Worm (Caenorhabditis elegans) whole organism, L2 larva: ENCODE data around the gene gly-7.
A peak's percentile ranks its signal among the peaks of the same experiment; 100 is the strongest.

Experiments used
- C34F6.9 ChIP-seq: fragments of 150-350 bp; optimal IDR thresholded peaks from 2 replicates; lab custom pipeline; 2014; ENCODE audit warnings: missing biosample characterization, missing genetic modification characterization
- R02D3.7 ChIP-seq: fragments of 150-350 bp; optimal IDR thresholded peaks from 2 replicates; lab custom pipeline; 2014; ENCODE audit warnings: missing biosample characterization, missing genetic modification characterization
- Y55F3AM.14 ChIP-seq: fragments of 200-800 bp; sonication (Bioruptor generic); optimal IDR thresholded peaks from 2 replicates; lab custom pipeline; 2018; ENCODE audit warnings: mild to moderate bottlenecking, missing genetic modification characterization, missing compliant biosample characterization
- alr-1 ChIP-seq: fragments of 150-350 bp; optimal IDR thresholded peaks from 2 replicates; lab custom pipeline; 2014; ENCODE audit warnings: missing biosample characterization, missing genetic modification characterization
- aly-2 ChIP-seq: fragments of 150-350 bp; optimal IDR thresholded peaks from 2 replicates; lab custom pipeline; 2014; ENCODE audit warnings: missing biosample characterization, missing genetic modification characterization
- ama-1 ChIP-seq: fragments of 150-350 bp; optimal IDR thresholded peaks from 2 replicates; lab custom pipeline; 2018; ENCODE audit warnings: inconsistent platforms
- ceh-16 ChIP-seq: fragments of 150-350 bp; optimal IDR thresholded peaks from 2 replicates; lab custom pipeline; 2014; ENCODE audit warnings: missing biosample characterization, missing genetic modification characterization
- ceh-82 ChIP-seq: fragments of 150-350 bp; optimal IDR thresholded peaks from 2 replicates; lab custom pipeline; 2014; ENCODE audit warnings: missing biosample characterization, missing genetic modification characterization
- egl-27 ChIP-seq: sonication (generic microtip); optimal IDR thresholded peaks from 3 replicates; lab custom pipeline; 2017; ENCODE audit warnings: missing biosample characterization, missing genetic modification reagents, missing genetic modification characterization
- elt-1 ChIP-seq: fragments of 150-350 bp; optimal IDR thresholded peaks from 2 replicates; lab custom pipeline; 2014; ENCODE audit warnings: missing biosample characterization, missing genetic modification characterization
- gmeb-1 ChIP-seq: fragments of 150-350 bp; optimal IDR thresholded peaks from 2 replicates; lab custom pipeline; 2014; ENCODE audit warnings: missing biosample characterization, missing genetic modification characterization
- lin-11 ChIP-seq: fragments of 150-350 bp; sonication (generic microtip); optimal IDR thresholded peaks from 2 replicates; lab custom pipeline; 2014; ENCODE audit warnings: missing biosample characterization, missing genetic modification characterization, inconsistent platforms, mixed read lengths
- lin-13 ChIP-seq: fragments of 150-350 bp; optimal IDR thresholded peaks from 2 replicates; lab custom pipeline; 2014; ENCODE audit warnings: missing biosample characterization, missing genetic modification reagents, missing genetic modification characterization
- lin-39 ChIP-seq: fragments of 150-350 bp; optimal IDR thresholded peaks from 2 replicates; lab custom pipeline; 2014; ENCODE audit warnings: missing biosample characterization, missing genetic modification reagents, missing genetic modification characterization
- lsy-2 ChIP-seq, 2 experiments: fragments of 150-350 bp in 1 of 2; sonication (generic microtip) in 1 of 2; optimal IDR thresholded peaks; 2 replicates each; lab custom pipeline; 2014 to 2017; ENCODE audit warnings: missing biosample characterization in 2 of 2, missing genetic modification characterization in 2 of 2
- mab-5 ChIP-seq: fragments of 150-350 bp; optimal IDR thresholded peaks from 2 replicates; lab custom pipeline; 2014; ENCODE audit warnings: missing biosample characterization, missing genetic modification characterization
- mbf-1 ChIP-seq: sonication (generic microtip); optimal IDR thresholded peaks from 2 replicates; lab custom pipeline; 2017; ENCODE audit warnings: missing biosample characterization, missing genetic modification characterization
- mdl-1 ChIP-seq, 2 experiments: fragments of 150-350 bp in 1 of 2; sonication (generic microtip) in 1 of 2; optimal IDR thresholded peaks; 2 replicates each; lab custom pipeline; 2017; ENCODE audit warnings: missing biosample characterization in 2 of 2, missing genetic modification characterization in 2 of 2
- nhr-10 ChIP-seq: sonication (generic microtip); optimal IDR thresholded peaks from 2 replicates; lab custom pipeline; 2017; ENCODE audit warnings: missing biosample characterization, missing genetic modification characterization
- nhr-11 ChIP-seq: fragments of 150-350 bp; optimal IDR thresholded peaks from 2 replicates; lab custom pipeline; 2014; ENCODE audit warnings: missing biosample characterization, missing genetic modification characterization
- nhr-12 ChIP-seq: fragments of 150-350 bp; optimal IDR thresholded peaks from 2 replicates; lab custom pipeline; 2014; ENCODE audit warnings: missing biosample characterization, missing genetic modification characterization
- nhr-129 ChIP-seq: fragments of 150-350 bp; optimal IDR thresholded peaks from 2 replicates; lab custom pipeline; 2014; ENCODE audit warnings: missing biosample characterization, missing genetic modification characterization
- nhr-23 ChIP-seq: fragments of 150-350 bp; optimal IDR thresholded peaks from 2 replicates; lab custom pipeline; 2014; ENCODE audit warnings: missing biosample characterization, missing genetic modification reagents, missing genetic modification characterization
- nhr-6 ChIP-seq: fragments of 150-350 bp; optimal IDR thresholded peaks from 2 replicates; lab custom pipeline; 2014; ENCODE audit warnings: missing biosample characterization, missing genetic modification characterization
- sem-4 ChIP-seq: fragments of 150-350 bp; optimal IDR thresholded peaks from 2 replicates; lab custom pipeline; 2014; ENCODE audit warnings: missing biosample characterization, missing genetic modification reagents, missing genetic modification characterization
- skn-1 ChIP-seq: sonication (generic microtip); optimal IDR thresholded peaks from 2 replicates; lab custom pipeline; 2017; ENCODE audit warnings: missing biosample characterization, missing genetic modification characterization
- unc-55 ChIP-seq: fragments of 150-350 bp; sonication (generic microtip); optimal IDR thresholded peaks from 3 replicates; lab custom pipeline; 2014; ENCODE audit warnings: missing biosample characterization, missing genetic modification reagents, missing genetic modification characterization
- unc-62 ChIP-seq: fragments of 150-350 bp; optimal IDR thresholded peaks from 2 replicates; lab custom pipeline; 2014; ENCODE audit warnings: missing biosample characterization, missing genetic modification reagents, missing genetic modification characterization
- zag-1 ChIP-seq: fragments of 150-350 bp; optimal IDR thresholded peaks from 2 replicates; lab custom pipeline; 2014; ENCODE audit warnings: missing biosample characterization, missing genetic modification characterization
- ztf-1 ChIP-seq: fragments of 200-800 bp; sonication (Bioruptor generic); conservative IDR thresholded peaks from 2 replicates; pipeline ENCODE4 v1.3.6; 2022; ENCODE audit warnings: missing genetic modification characterization, missing compliant biosample characterization
- ztf-11 ChIP-seq: sonication (generic microtip); optimal IDR thresholded peaks from 2 replicates; lab custom pipeline; 2017; ENCODE audit warnings: missing biosample characterization, missing genetic modification characterization
- ztf-4 ChIP-seq: fragments of 150-350 bp; optimal IDR thresholded peaks from 2 replicates; lab custom pipeline; 2014; ENCODE audit warnings: missing biosample characterization, missing genetic modification characterization

Gene gly-7

ce11 chrV:1868596-1869263 is 47.6 kb upstream of the gly-7 start, which contains the start of gene knl-3 (continued):
- TF ChIP-seq ztf-1 (GFP tag; lab: Robert Waterston, UW) (no peak), ztf-11 (tag; lab: Kevin White, UChicago) (no peak), lin-11 (peak; percentile 86), ama-1 (lab: Kevin White, UChicago) (no peak)

- TF ChIP-seq mab-5 (no peak), sem-4 (tag; lab: Kevin White, UChicago) (no peak), egl-27 (tag; lab: Kevin White, UChicago) (no peak)
These were observed 46.9 kb upstream of the gly-7 start for ce11 chrV:1868025-1868424.

- TF ChIP-seq mab-5 = no peak
- TF ChIP-seq nhr-23 (tag; lab: Kevin White, UChicago) = no peak
- TF ChIP-seq nhr-11 (tag; lab: Kevin White, UChicago) = no peak
- TF ChIP-seq gmeb-1 (tag; lab: Kevin White, UChicago) = no peak
- no peak for TF ChIP-seq alr-1 (tag; lab: Kevin White, UChicago)
- TF ChIP-seq ceh-82 (tag; lab: Kevin White, UChicago) = no peak
- no peak for TF ChIP-seq nhr-12 (tag; lab: Kevin White, UChicago)
- no peak for TF ChIP-seq lin-39 (tag; lab: Kevin White, UChicago)
These were observed 43.9 kb upstream of the gly-7 start for ce11 chrV:1864997-1865396.

ce11 chrV:1862954-1863353 is 41.8 kb upstream of the gly-7 start:
- TF ChIP-seq R02D3.7 (tag; lab: Kevin White, UChicago) (no peak), ztf-4 (no peak), nhr-6 (tag; lab: Kevin White, UChicago) (no peak), mab-5 (no peak), unc-62 (GFP tag; lab: Kevin White, UChicago) (no peak), skn-1 (no peak)

DNA sequence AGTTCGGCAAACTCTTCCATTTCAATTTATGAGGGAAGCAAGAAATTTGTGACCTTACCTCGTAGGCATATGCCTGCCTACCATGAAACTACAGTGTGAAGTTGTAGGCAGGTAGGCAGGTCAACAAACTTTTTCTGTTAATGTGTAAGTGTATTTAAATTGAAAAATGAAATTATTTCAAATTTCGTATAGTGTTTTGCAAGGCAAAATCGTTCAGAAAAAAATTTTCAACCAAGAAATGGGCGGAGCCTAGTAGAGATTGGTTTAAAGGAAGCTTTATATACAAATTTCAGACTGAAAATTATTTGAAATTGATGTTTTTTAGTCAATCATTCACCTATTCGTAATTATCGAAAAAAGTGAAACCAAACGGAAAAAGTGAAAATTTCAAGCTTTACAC is 36.7 kb upstream of the gly-7 start:
- TF ChIP-seq lin-11 (no peak), lin-13 (no peak), zag-1 (no peak), mdl-1 (tag; optimal IDR thresholded peaks at IDR 0.05; lab: Kevin White, UChicago) (no peak), nhr-129 (tag; lab: Kevin White, UChicago) (no peak), lin-39 (tag; lab: Kevin White, UChicago) (no peak), lsy-2 (tag; optimal IDR thresholded peaks at IDR 0.05; lab: Kevin White, UChicago) (no peak), aly-2 (no peak), unc-62 (GFP tag; lab: Kevin White, UChicago) (no peak), R02D3.7 (tag; lab: Kevin White, UChicago) (no peak)
- TF ChIP-seq, all 48 proteins: peak for 0

ce11 chrV:1856176-1856575 is 35.1 kb upstream of the gly-7 start, which contains the start of gene T10B5.10:
TSS of gene T10B5.10 (minus strand) at chrV:1856276.
- TF ChIP-seq ama-1 (lab: Kevin White, UChicago) (no peak), elt-1 (tag; lab: Kevin White, UChicago) (no peak), nhr-10 (no peak), nhr-11 (tag; lab: Kevin White, UChicago) (no peak), egl-27 (tag; lab: Kevin White, UChicago) (no peak), lin-13 (no peak), skn-1 (no peak), ztf-1 (GFP tag; lab: Robert Waterston, UW) (no peak), mbf-1 (no peak), C34F6.9 (tag; lab: Kevin White, UChicago) (no peak), nhr-23 (tag; lab: Kevin White, UChicago) (no peak), Y55F3AM.14 (GFP tag; lab: Kevin White, UChicago) (no peak), ceh-16 (tag; lab: Kevin White, UChicago) (no peak), ztf-11 (tag; lab: Kevin White, UChicago) (no peak), unc-55 (no peak)
